Worm (Caenorhabditis elegans) whole organism, young adult: Measurements from ENCODE around the gene atx-3.

ENCODE experiments used
- B0019.2 ChIP-seq: fragments of 200-800 bp; sonication (Bioruptor generic); conservative IDR thresholded peaks from 2 replicates; pipeline ENCODE4 v1.3.6; 2022; ENCODE audit warnings: missing genetic modification reagents, missing genetic modification characterization, missing compliant biosample characterization
- B0336.3 ChIP-seq: fragments of 200-800 bp; sonication (Bioruptor generic); IDR thresholded peaks from 2 replicates; pipeline ENCODE4 v1.3.6; 2022; ENCODE audit warnings: missing genetic modification characterization, missing compliant biosample characterization
- C06A6.2 ChIP-seq: fragments of 200-800 bp; sonication (Bioruptor generic); conservative IDR thresholded peaks from 2 replicates; pipeline ENCODE4 v1.3.6; 2022; ENCODE audit warnings: missing genetic modification characterization, missing compliant biosample characterization
- F10E7.11 ChIP-seq: sonication (generic microtip); optimal IDR thresholded peaks from 2 replicates; lab custom pipeline; 2017; ENCODE audit warnings: mild to moderate bottlenecking, missing genetic modification characterization, moderate library complexity, missing compliant biosample characterization
- F52B5.7 ChIP-seq: sonication (generic microtip); optimal IDR thresholded peaks from 2 replicates; lab custom pipeline; 2016; ENCODE audit warnings: mild to moderate bottlenecking, missing genetic modification characterization, missing compliant biosample characterization
- F57A8.1 ChIP-seq: fragments of 200-800 bp; sonication (Bioruptor generic); optimal IDR thresholded peaks from 2 replicates; lab custom pipeline; 2018; ENCODE audit warnings: mild to moderate bottlenecking, missing genetic modification characterization, moderate library complexity, missing compliant biosample characterization
- T26A5.8 ChIP-seq: sonication (generic microtip); optimal IDR thresholded peaks from 2 replicates; lab custom pipeline; 2016; ENCODE audit warnings: missing genetic modification characterization, missing compliant biosample characterization
- Y53F4B.3 ChIP-seq: fragments of 200-800 bp; sonication (Bioruptor generic); IDR thresholded peaks from 2 replicates; pipeline ENCODE4 v1.3.6; 2022; ENCODE audit warnings: missing genetic modification reagents, missing genetic modification characterization, missing compliant biosample characterization
- Y67H2A.10 ChIP-seq: fragments of 200-800 bp; sonication (Bioruptor generic); conservative IDR thresholded peaks from 2 replicates; pipeline ENCODE4 v1.3.6; 2022; ENCODE audit warnings: missing genetic modification reagents, missing genetic modification characterization, missing compliant biosample characterization
- Y95B8A.8 ChIP-seq: fragments of 200-800 bp; sonication (Bioruptor generic); IDR thresholded peaks from 2 replicates; pipeline ENCODE4 v1.3.6; 2022; ENCODE audit warnings: missing genetic modification reagents, missing genetic modification characterization, missing compliant biosample characterization
- akir-1 ChIP-seq: fragments of 200-800 bp; sonication (Bioruptor generic); optimal IDR thresholded peaks from 2 replicates; lab custom pipeline; 2018; ENCODE audit warnings: mild to moderate bottlenecking, missing genetic modification characterization, moderate library complexity, missing compliant biosample characterization
- ama-1 ChIP-seq, 3 experiments: fragments of 150-350 bp in 1 of 3; sonication (generic microtip) in 2 of 3; optimal IDR thresholded peaks; 2 replicates each; lab custom pipeline; 2014 to 2018; ENCODE audit warnings: missing biosample characterization in 2 of 3, missing genetic modification characterization in 2 of 3, missing genetic modification reagents in 2 of 3
- athp-1 ChIP-seq: sonication (generic microtip); optimal IDR thresholded peaks from 2 replicates; lab custom pipeline; 2017; ENCODE audit warnings: mild to moderate bottlenecking, missing genetic modification characterization, missing compliant biosample characterization
- attf-5 ChIP-seq: fragments of 200-800 bp; sonication (Bioruptor generic); optimal IDR thresholded peaks from 2 replicates; lab custom pipeline; 2018; ENCODE audit warnings: mild to moderate bottlenecking, missing genetic modification characterization, missing compliant biosample characterization
- attf-6 ChIP-seq: fragments of 200-800 bp; sonication (Bioruptor generic); IDR thresholded peaks from 2 replicates; pipeline ENCODE4 v1.3.6; 2022; ENCODE audit warnings: missing genetic modification reagents, missing genetic modification characterization, missing compliant biosample characterization
- ccch-3 ChIP-seq: fragments of 200-800 bp; sonication (Bioruptor generic); optimal IDR thresholded peaks from 2 replicates; lab custom pipeline; 2018; ENCODE audit warnings: mild to moderate bottlenecking, missing genetic modification characterization, missing compliant biosample characterization
- ceh-100 ChIP-seq: fragments of 200-800 bp; sonication (Bioruptor generic); IDR thresholded peaks from 2 replicates; pipeline ENCODE4 v1.3.6; 2022; ENCODE audit warnings: missing genetic modification reagents, missing genetic modification characterization, missing compliant biosample characterization
- ceh-40 ChIP-seq: fragments of 200-800 bp; sonication (Bioruptor generic); IDR thresholded peaks from 2 replicates; pipeline ENCODE4 v1.3.6; 2022; ENCODE audit warnings: missing genetic modification characterization, missing compliant biosample characterization
- ceh-58 ChIP-seq: fragments of 200-800 bp; sonication (Bioruptor generic); IDR thresholded peaks from 2 replicates; pipeline ENCODE4 v1.3.6; 2022; ENCODE audit warnings: missing genetic modification characterization, missing compliant biosample characterization
- ceh-79 ChIP-seq: sonication (generic microtip); optimal IDR thresholded peaks from 2 replicates; lab custom pipeline; 2017; ENCODE audit warnings: mild to moderate bottlenecking, missing genetic modification characterization, missing compliant biosample characterization
- chd-7 ChIP-seq: sonication (generic microtip); optimal IDR thresholded peaks from 2 replicates; lab custom pipeline; 2016; ENCODE audit warnings: mild to moderate bottlenecking, missing genetic modification characterization, moderate library complexity, missing compliant biosample characterization
- die-1 ChIP-seq: sonication (generic microtip); optimal IDR thresholded peaks from 2 replicates; lab custom pipeline; 2016; ENCODE audit warnings: missing genotype, mild to moderate bottlenecking, missing genetic modification characterization, missing compliant biosample characterization
- dpl-1 ChIP-seq: fragments of 150-350 bp; optimal IDR thresholded peaks from 2 replicates; lab custom pipeline; 2014; ENCODE audit warnings: missing biosample characterization, missing genetic modification reagents, missing genetic modification characterization
- efl-1 ChIP-seq: fragments of 150-350 bp; optimal IDR thresholded peaks from 2 replicates; lab custom pipeline; 2014; ENCODE audit warnings: missing biosample characterization, missing genetic modification reagents, missing genetic modification characterization
- ekl-4 ChIP-seq: fragments of 200-800 bp; sonication (Bioruptor generic); IDR thresholded peaks from 2 replicates; pipeline ENCODE4 v1.3.6; 2022; ENCODE audit warnings: missing genetic modification reagents, missing genetic modification characterization, missing compliant biosample characterization
- fkh-3 ChIP-seq: sonication (generic microtip); optimal IDR thresholded peaks from 2 replicates; lab custom pipeline; 2016; ENCODE audit warnings: mild to moderate bottlenecking, missing genetic modification characterization, missing compliant biosample characterization
- him-1 ChIP-seq: sonication (generic microtip); optimal IDR thresholded peaks from 2 replicates; lab custom pipeline; 2016; ENCODE audit warnings: missing genotype, missing genetic modification reagents, missing genetic modification characterization, missing compliant biosample characterization
- lag-1 ChIP-seq: fragments of 200-800 bp; sonication (Bioruptor generic); IDR thresholded peaks from 2 replicates; pipeline ENCODE4 v1.3.6; 2022; ENCODE audit warnings: missing genetic modification reagents, missing genetic modification characterization, missing compliant biosample characterization
- lin-26 ChIP-seq: fragments of 200-800 bp; sonication (Bioruptor generic); IDR thresholded peaks from 2 replicates; pipeline ENCODE4 v1.3.6; 2022; ENCODE audit warnings: missing genetic modification reagents, missing genetic modification characterization, missing compliant biosample characterization
- lin-40 ChIP-seq: sonication (generic microtip); optimal IDR thresholded peaks from 2 replicates; lab custom pipeline; 2016; ENCODE audit warnings: missing genetic modification characterization, mild to moderate bottlenecking, missing compliant biosample characterization, missing genotype, missing genetic modification reagents
- lin-54 ChIP-seq: fragments of 200-800 bp; sonication (Bioruptor generic); optimal IDR thresholded peaks from 2 replicates; lab custom pipeline; 2018; ENCODE audit warnings: mild to moderate bottlenecking, missing genetic modification characterization, missing compliant biosample characterization
- madf-10 ChIP-seq: sonication (generic microtip); optimal IDR thresholded peaks from 2 replicates; lab custom pipeline; 2016; ENCODE audit warnings: mild to moderate bottlenecking, missing genetic modification characterization, missing compliant biosample characterization
- madf-3 ChIP-seq: fragments of 200-800 bp; sonication (Bioruptor generic); IDR thresholded peaks from 2 replicates; pipeline ENCODE4 v1.3.6; 2022; ENCODE audit warnings: missing genetic modification reagents, missing genetic modification characterization, missing compliant biosample characterization
- mxl-1 ChIP-seq: sonication (generic microtip); optimal IDR thresholded peaks from 2 replicates; lab custom pipeline; 2016; ENCODE audit warnings: missing genetic modification characterization, missing compliant biosample characterization
- nfya-1 ChIP-seq: sonication (generic microtip); optimal IDR thresholded peaks from 2 replicates; lab custom pipeline; 2017; ENCODE audit warnings: antibody characterized with exemption, missing compliant biosample characterization, missing genetic modification characterization, borderline replicate concordance; ENCODE audit not compliant: insufficient read depth
- nhr-179 ChIP-seq: sonication (generic microtip); optimal IDR thresholded peaks from 2 replicates; lab custom pipeline; 2016; ENCODE audit warnings: mild to moderate bottlenecking, missing genetic modification characterization, missing compliant biosample characterization
- nhr-80 ChIP-seq: sonication (generic microtip); optimal IDR thresholded peaks from 2 replicates; lab custom pipeline; 2016; ENCODE audit warnings: missing genetic modification characterization, missing compliant biosample characterization
- repo-1 ChIP-seq: sonication (generic microtip); optimal IDR thresholded peaks from 2 replicates; lab custom pipeline; 2017; ENCODE audit warnings: mild to moderate bottlenecking, missing genetic modification characterization, missing compliant biosample characterization
- rpc-1 ChIP-seq, 2 experiments: fragments of 150-350 bp in 1 of 2; sonication (generic microtip) in 1 of 2; optimal IDR thresholded peaks; 2 replicates each; lab custom pipeline; 2014 to 2018; ENCODE audit warnings: missing biosample characterization in 1 of 2, missing genetic modification characterization in 1 of 2, missing genetic modification reagents in 1 of 2, missing genotype in 1 of 2
- snpc-4 ChIP-seq, 5 experiments: fragments of 150-350 bp in 1 of 5; sonication (generic microtip) in 4 of 5; optimal IDR thresholded peaks; 2 replicates each; lab custom pipeline; 2014 to 2018; ENCODE audit warnings: missing genetic modification characterization in 5 of 5, missing biosample characterization in 3 of 5, antibody characterized with exemption in 2 of 5, mild to moderate bottlenecking in 2 of 5, missing compliant biosample characterization in 2 of 5, missing genotype in 2 of 5, moderate library complexity in 2 of 5, missing genetic modification reagents in 1 of 5
- somi-1 ChIP-seq: fragments of 200-800 bp; sonication (Bioruptor generic); optimal IDR thresholded peaks from 2 replicates; lab custom pipeline; 2018; ENCODE audit warnings: mild to moderate bottlenecking, missing genetic modification characterization, missing compliant biosample characterization
- sptf-2 ChIP-seq: fragments of 200-800 bp; sonication (Bioruptor generic); optimal IDR thresholded peaks from 2 replicates; lab custom pipeline; 2018; ENCODE audit warnings: mild to moderate bottlenecking, missing genetic modification characterization, missing compliant biosample characterization
- tbp1 ChIP-seq: fragments of 200-800 bp; sonication (Bioruptor generic); optimal IDR thresholded peaks from 2 replicates; lab custom pipeline; 2018; ENCODE audit warnings: mild to moderate bottlenecking, missing genetic modification characterization, missing compliant biosample characterization
- unc-130 ChIP-seq: sonication (generic microtip); optimal IDR thresholded peaks from 2 replicates; lab custom pipeline; 2016; ENCODE audit warnings: missing genetic modification reagents, missing genetic modification characterization, missing compliant biosample characterization
- ztf-18 ChIP-seq: sonication (generic microtip); optimal IDR thresholded peaks from 2 replicates; lab custom pipeline; 2016; ENCODE audit warnings: missing genotype, mild to moderate bottlenecking, missing genetic modification characterization, missing compliant biosample characterization
- ztf-26 ChIP-seq: sonication (generic microtip); optimal IDR thresholded peaks from 2 replicates; lab custom pipeline; 2017; ENCODE audit warnings: missing genetic modification characterization, missing compliant biosample characterization

atx-3 gene

DNA sequence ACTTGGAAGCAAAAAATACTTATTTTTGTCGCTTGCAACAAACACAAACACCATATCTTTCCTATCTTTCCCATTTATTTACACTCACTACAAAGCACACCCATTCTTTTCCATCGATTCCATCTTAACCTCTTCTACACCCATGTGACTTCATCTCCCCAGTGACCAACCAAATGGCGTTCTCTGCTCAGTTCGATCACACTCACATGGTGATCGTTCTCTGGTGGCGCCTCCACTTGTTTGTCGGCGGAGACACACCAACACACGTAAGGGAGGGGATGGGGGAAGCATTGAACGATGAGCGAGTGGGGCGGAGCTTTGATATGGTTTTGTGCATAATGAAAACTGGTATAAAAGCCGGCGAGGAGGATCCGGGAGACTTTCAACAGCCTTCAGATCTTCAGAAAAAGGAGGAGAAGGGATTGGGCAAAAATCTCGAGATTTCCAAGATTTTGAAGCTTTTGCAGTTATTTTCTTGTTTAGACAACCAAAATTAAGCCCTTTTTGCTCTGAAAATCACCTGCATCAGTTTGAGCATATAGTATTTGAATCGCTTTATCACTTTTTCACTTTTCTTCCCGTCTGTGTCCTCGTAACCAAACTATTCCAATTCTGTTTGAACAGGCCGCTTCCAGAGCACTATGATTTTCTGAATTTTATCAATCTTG is 10.6 kb downstream of the atx-3 start (continued):
- TF ChIP-seq attf-6 (no peak), somi-1 (peak; percentile 77), fkh-3 (tag; lab: Kevin White, UChicago) (no peak), ekl-4 (no peak), him-1 (tag; lab: Kevin White, UChicago) (no peak), nhr-179 (tag; lab: Kevin White, UChicago) (no peak), F10E7.11 (no peak), B0336.3 (GFP tag; lab: Robert Waterston, UW) (peak; percentile 40; the same call in 1 of the 2 replicates), lin-40 (peak; percentile 66), ceh-100 (GFP tag; lab: Robert Waterston, UW) (no peak), ceh-58 (GFP tag; lab: Robert Waterston, UW) (no peak), nfya-1 (tag; lab: Kevin White, UChicago) (no peak), die-1 (peak; percentile 34), ceh-40 (GFP tag; lab: Robert Waterston, UW) (no peak), Y53F4B.3 (GFP tag; lab: Robert Waterston, UW) (no peak), repo-1 (tag; lab: Kevin White, UChicago) (no peak), T26A5.8 (tag; lab: Kevin White, UChicago) (no peak), mxl-1 (no peak), Y67H2A.10 (GFP tag; lab: Robert Waterston, UW) (no peak), B0019.2 (GFP tag; lab: Robert Waterston, UW) (0 out of 2 replicates have a peak, but pooled peaks have one; percentile 30), ztf-18 (tag; lab: Kevin White, UChicago) (no peak), attf-5 (GFP tag; lab: Kevin White, UChicago) (peak; percentile 45), ccch-3 (GFP tag; lab: Kevin White, UChicago) (no peak), rpc-1 (optimal IDR thresholded peaks at IDR 0.05; lab: Kevin White, UChicago) (no peak), rpc-1 (tag; optimal IDR thresholded peaks at IDR 0.05; lab: Kevin White, UChicago) (no peak), madf-3 (no peak), sptf-2 (GFP tag; lab: Kevin White, UChicago) (no peak), ztf-26 (tag; lab: Kevin White, UChicago) (peak; percentile 58), athp-1 (tag; lab: Kevin White, UChicago) (no peak), F52B5.7 (tag; lab: Kevin White, UChicago) (no peak), C06A6.2 (0 out of 2 replicates have a peak, but pooled peaks have one; percentile 24), madf-10 (tag; lab: Kevin White, UChicago) (peak; percentile 14), Y95B8A.8 (no peak), ama-1 (optimal IDR thresholded peaks at IDR 0.05; lab: Kevin White, UChicago) (peak; percentile 96), ama-1 (GFP tag; optimal IDR thresholded peaks at IDR 0.05; lab: Kevin White, UChicago) (no peak), lag-1 (no peak), lin-26 (0 out of 2 replicates have a peak, but pooled peaks have one; percentile 50), F57A8.1 (GFP tag; lab: Kevin White, UChicago) (no peak)

- TF ChIP-seq lin-54 (GFP tag; lab: Kevin White, UChicago) (peak; percentile 11), lin-40 (peak; percentile 4), ztf-26 (tag; lab: Kevin White, UChicago) (peak; percentile 69), dpl-1 (no peak), somi-1 (peak; percentile 37), chd-7 (tag; lab: Kevin White, UChicago) (peak; percentile 12), nhr-80 (tag; lab: Kevin White, UChicago) (peak; percentile 61), sptf-2 (GFP tag; lab: Kevin White, UChicago) (no peak), akir-1 (no peak), snpc-4 (GFP tag; optimal IDR thresholded peaks at IDR 0.05; lab: Kevin White, UChicago) (no peak), snpc-4 (tag; optimal IDR thresholded peaks at IDR 0.05; lab: Kevin White, UChicago) (peak in 1 of 4 experiments; percentile 13), C06A6.2 (0 out of 2 replicates have a peak, but pooled peaks have one; percentile 24), ceh-79 (tag; lab: Kevin White, UChicago) (no peak), unc-130 (GFP tag; lab: Kevin White, UChicago) (no peak), efl-1 (no peak), tbp1 (peak; percentile 22)
Observed at ce11 chrV:15563985-15564384, 13.3 kb downstream of the atx-3 start.
